Fruit fly (Drosophila melanogaster): ENCODE data around the gene Nufip.

Gene Nufip

dm6 chr3L:18747953-18748756, at the start of gene Nufip, which contains the start of gene Atg3:
Nufip (minus strand) TSS chr3L:18748367.
Atg3 (plus strand) TSS chr3L:18748687.
- no peak for TF ChIP-seq klu (GFP tag; IDR thresholded peaks at IDR 0.05)
- no peak for TF ChIP-seq bigmax (GFP tag; optimal IDR thresholded peaks at IDR 0.05)
- no peak for TF ChIP-seq Hr78 (GFP tag; optimal IDR thresholded peaks at IDR 0.05)
- no peak for TF ChIP-seq CG15011 (GFP tag; optimal IDR thresholded peaks at IDR 0.05)
- TF ChIP-seq phol (tag; optimal IDR thresholded peaks at IDR 0.05) = peak; percentile 56
- TF ChIP-seq tio (GFP tag; optimal IDR thresholded peaks at IDR 0.05) = no peak
- no peak for TF ChIP-seq CG4617 (GFP tag; optimal IDR thresholded peaks at IDR 0.05; ENCODE audit: borderline replicate concordance)
- peak; percentile 22 for TF ChIP-seq CG18619 (GFP tag; optimal IDR thresholded peaks at IDR 0.05)
- peak; percentile 64; the same call in 2 of the 3 replicates for TF ChIP-seq CG17361 (GFP tag; IDR thresholded peaks at IDR 0.05)
- TF ChIP-seq CG16815 (GFP tag; optimal IDR thresholded peaks at IDR 0.05) = no peak
- no peak for TF ChIP-seq eve (GFP tag; optimal IDR thresholded peaks at IDR 0.05)
- TF ChIP-seq CG30431 (GFP tag; optimal IDR thresholded peaks at IDR 0.05) = no peak
- TF ChIP-seq D19B (GFP tag; optimal IDR thresholded peaks at IDR 0.05) = no peak
- TF ChIP-seq Mrtf (GFP tag; IDR thresholded peaks at IDR 0.05) = no peak
- peak; percentile 29 for TF ChIP-seq CG15601 (tag; optimal IDR thresholded peaks at IDR 0.05)
- TF ChIP-seq gem (tag; optimal IDR thresholded peaks at IDR 0.05) = peak; percentile 64
- peak; percentile 11 for TF ChIP-seq Hr3 (GFP tag; optimal IDR thresholded peaks at IDR 0.05)
- TF ChIP-seq abd-A (tag; optimal IDR thresholded peaks at IDR 0.05) = no peak
- TF ChIP-seq rib (GFP tag; IDR thresholded peaks at IDR 0.05) = no peak
- no peak for TF ChIP-seq CG7357 (GFP tag; IDR thresholded peaks at IDR 0.05)
- TF ChIP-seq hth (optimal IDR thresholded peaks at IDR 0.05) = no peak
- no peak for TF ChIP-seq ab (GFP tag; optimal IDR thresholded peaks at IDR 0.05)
- peak; percentile 74 for TF ChIP-seq sna (GFP tag; IDR thresholded peaks at IDR 0.05; ENCODE audit: partially characterized antibody)
- TF ChIP-seq chinmo (GFP tag; IDR thresholded peaks at IDR 0.05; ENCODE audit: partially characterized antibody) = 0 out of 4 replicates have a peak, but pooled peaks have one; percentile 43
- TF ChIP-seq CG9727 (GFP tag; optimal IDR thresholded peaks at IDR 0.05) = peak; percentile 54
- TF ChIP-seq Tbp (GFP tag; optimal IDR thresholded peaks at IDR 0.05) = no peak
- peak; percentile 22 for TF ChIP-seq exex (tag; optimal IDR thresholded peaks at IDR 0.05)
- TF ChIP-seq MTF-1 (GFP tag; optimal IDR thresholded peaks at IDR 0.05; ENCODE audit: borderline replicate concordance) = no peak
- no peak for TF ChIP-seq mirr (GFP tag; optimal IDR thresholded peaks at IDR 0.05)
- no peak for TF ChIP-seq CG31365 (tag; optimal IDR thresholded peaks at IDR 0.05)
- no peak for TF ChIP-seq Mad (GFP tag; optimal IDR thresholded peaks at IDR 0.05)
- no peak for TF ChIP-seq pum (GFP tag; optimal IDR thresholded peaks at IDR 0.05)
- TF ChIP-seq pho (GFP tag; optimal IDR thresholded peaks at IDR 0.05) = no peak
- peak; percentile 11 for TF ChIP-seq ind (GFP tag; optimal IDR thresholded peaks at IDR 0.05)
- peak; percentile 51 for TF ChIP-seq kah (GFP tag; optimal IDR thresholded peaks at IDR 0.05)
- peak; percentile 44 for TF ChIP-seq ato (GFP tag; IDR thresholded peaks at IDR 0.05; ENCODE audit: partially characterized antibody)
- TF ChIP-seq CG17829 (tag; optimal IDR thresholded peaks at IDR 0.05) = peak; percentile 51
- TF ChIP-seq CG6854 (GFP tag; optimal IDR thresholded peaks at IDR 0.05) = no peak
- TF ChIP-seq CG11695 (GFP tag; IDR thresholded peaks at IDR 0.05) = no peak
- TF ChIP-seq gsb-n (tag; optimal IDR thresholded peaks at IDR 0.05) = peak; percentile 5
- TF ChIP-seq sima (GFP tag; optimal IDR thresholded peaks at IDR 0.05) = no peak
- TF ChIP-seq CG14050 (GFP tag; IDR thresholded peaks at IDR 0.05) = no peak
- no peak for TF ChIP-seq CG17186 (GFP tag; optimal IDR thresholded peaks at IDR 0.05)
- no peak for TF ChIP-seq ERR (GFP tag; optimal IDR thresholded peaks at IDR 0.05)
- TF ChIP-seq CG7556 (GFP tag; optimal IDR thresholded peaks at IDR 0.05) = peak; percentile 19
- TF ChIP-seq CG11247 (GFP tag; IDR thresholded peaks at IDR 0.05) = no peak
- peak; percentile 77 for TF ChIP-seq CG6791 (GFP tag; IDR thresholded peaks at IDR 0.05; ENCODE audit: partially characterized antibody)
- peak; percentile 13; the same call in 1 of the 3 replicates for TF ChIP-seq H15 (GFP tag; IDR thresholded peaks at IDR 0.05)
- TF ChIP-seq CG12155 (GFP tag; optimal IDR thresholded peaks at IDR 0.05) = peak; percentile 1

Data from whole organism, embryonic.